Worm (Caenorhabditis elegans) whole organism, mixed stage, embryonic: Measurements from ENCODE around the gene F42A10.9.
A peak's percentile ranks its signal among the peaks of the same experiment; 100 is the strongest.

Experiments
- M03D4.4 ChIP-seq: sonication (generic microtip); optimal IDR thresholded peaks from 2 replicates; lab custom pipeline; 2017; ENCODE audit warnings: mild to moderate bottlenecking, missing genetic modification characterization, missing compliant biosample characterization
- bed-3 ChIP-seq: fragments of 200-800 bp; sonication (Bioruptor generic); optimal IDR thresholded peaks from 3 replicates; lab custom pipeline; 2018; ENCODE audit warnings: mild to moderate bottlenecking, missing genetic modification characterization, moderate library complexity, missing compliant biosample characterization
- blmp-1 ChIP-seq: fragments of 150-350 bp; optimal IDR thresholded peaks from 2 replicates; lab custom pipeline; 2014; ENCODE audit warnings: missing biosample characterization, missing genetic modification characterization
- ceh-39 ChIP-seq: fragments of 150-350 bp; optimal IDR thresholded peaks from 2 replicates; lab custom pipeline; 2014; ENCODE audit warnings: missing biosample characterization, missing genetic modification characterization
- ceh-43 ChIP-seq: fragments of 200-800 bp; sonication (Bioruptor generic); optimal IDR thresholded peaks from 2 replicates; lab custom pipeline; 2018; ENCODE audit warnings: mild to moderate bottlenecking, missing genetic modification characterization, moderate library complexity, missing compliant biosample characterization
- ceh-83 ChIP-seq: fragments of 200-800 bp; sonication (Bioruptor generic); optimal IDR thresholded peaks from 2 replicates; lab custom pipeline; 2018; ENCODE audit warnings: mild to moderate bottlenecking, missing genetic modification characterization, missing compliant biosample characterization
- ces-1 ChIP-seq: fragments of 150-350 bp; optimal IDR thresholded peaks from 2 replicates; lab custom pipeline; 2014; ENCODE audit warnings: missing biosample characterization, missing genetic modification reagents, missing genetic modification characterization
- cnd-1 ChIP-seq: fragments of 200-800 bp; sonication (Bioruptor generic); optimal IDR thresholded peaks from 2 replicates; lab custom pipeline; 2018; ENCODE audit warnings: mild to moderate bottlenecking, missing genetic modification characterization, missing compliant biosample characterization
- elt-1 ChIP-seq: sonication (generic microtip); optimal IDR thresholded peaks from 2 replicates; lab custom pipeline; 2017; ENCODE audit warnings: missing genetic modification characterization, mild to moderate bottlenecking, missing compliant biosample characterization, antibody characterized with exemption, moderate library complexity, borderline replicate concordance; ENCODE audit not compliant: insufficient read depth
- elt-3 ChIP-seq: fragments of 150-350 bp; optimal IDR thresholded peaks from 2 replicates; lab custom pipeline; 2014; ENCODE audit warnings: missing biosample characterization, missing genetic modification characterization
- ham-2 ChIP-seq: fragments of 200-800 bp; sonication (Bioruptor generic); optimal IDR thresholded peaks from 2 replicates; lab custom pipeline; 2018; ENCODE audit warnings: mild to moderate bottlenecking, missing genetic modification characterization, missing compliant biosample characterization
- hlh-1 ChIP-seq: fragments of 150-350 bp; optimal IDR thresholded peaks from 2 replicates; lab custom pipeline; 2014; ENCODE audit warnings: missing biosample characterization, missing genetic modification reagents, missing genetic modification characterization
- lin-13 ChIP-seq: fragments of 150-350 bp; optimal IDR thresholded peaks from 2 replicates; lab custom pipeline; 2014; ENCODE audit warnings: missing biosample characterization, missing genetic modification characterization
- lin-32 ChIP-seq: fragments of 200-800 bp; sonication (Bioruptor generic); optimal IDR thresholded peaks from 2 replicates; lab custom pipeline; 2018; ENCODE audit warnings: mild to moderate bottlenecking, missing genetic modification characterization, missing compliant biosample characterization
- lsy-2 ChIP-seq: fragments of 150-350 bp; optimal IDR thresholded peaks from 2 replicates; lab custom pipeline; 2014; ENCODE audit warnings: missing biosample characterization, missing genetic modification characterization
- mab-5 ChIP-seq: fragments of 150-350 bp; optimal IDR thresholded peaks from 2 replicates; lab custom pipeline; 2014; ENCODE audit warnings: missing biosample characterization, missing genetic modification characterization
- mep-1 ChIP-seq: fragments of 150-350 bp; optimal IDR thresholded peaks from 2 replicates; lab custom pipeline; 2017; ENCODE audit warnings: missing biosample characterization, missing genetic modification reagents, missing genetic modification characterization, inconsistent platforms
- mls-2 ChIP-seq: sonication (generic microtip); optimal IDR thresholded peaks from 2 replicates; lab custom pipeline; 2016; ENCODE audit warnings: mild to moderate bottlenecking, missing genetic modification characterization, moderate library complexity, missing compliant biosample characterization
- nhr-12 ChIP-seq: fragments of 150-350 bp; optimal IDR thresholded peaks from 2 replicates; lab custom pipeline; 2014; ENCODE audit warnings: missing biosample characterization, missing genetic modification characterization
- nhr-2 ChIP-seq: fragments of 150-350 bp; optimal IDR thresholded peaks from 2 replicates; lab custom pipeline; 2014; ENCODE audit warnings: missing biosample characterization, missing genetic modification characterization
- pha-4 ChIP-seq: fragments of 150-350 bp; optimal IDR thresholded peaks from 2 replicates; lab custom pipeline; 2018; ENCODE audit warnings: missing biosample characterization, missing genetic modification reagents, missing genetic modification characterization
- sem-2 ChIP-seq: fragments of 200-800 bp; sonication (Bioruptor generic); optimal IDR thresholded peaks from 2 replicates; lab custom pipeline; 2018; ENCODE audit warnings: mild to moderate bottlenecking, missing genetic modification characterization, missing compliant biosample characterization
- sptf-1 ChIP-seq: sonication (generic microtip); optimal IDR thresholded peaks from 2 replicates; lab custom pipeline; 2017; ENCODE audit warnings: mild to moderate bottlenecking, missing genetic modification characterization, moderate library complexity, missing compliant biosample characterization
- tbx-8 ChIP-seq: fragments of 200-800 bp; sonication (Bioruptor generic); optimal IDR thresholded peaks from 2 replicates; lab custom pipeline; 2018; ENCODE audit warnings: mild to moderate bottlenecking, missing genetic modification characterization, moderate library complexity, missing compliant biosample characterization
- unc-120 ChIP-seq: sonication (generic microtip); optimal IDR thresholded peaks from 2 replicates; lab custom pipeline; 2017; ENCODE audit warnings: missing genetic modification characterization, missing compliant biosample characterization; ENCODE audit not compliant: poor library complexity, severe bottlenecking
- unc-39 ChIP-seq: fragments of 150-350 bp; optimal IDR thresholded peaks from 2 replicates; lab custom pipeline; 2014; ENCODE audit warnings: missing biosample characterization, missing genetic modification characterization
- unc-62 ChIP-seq: fragments of 150-350 bp; optimal IDR thresholded peaks from 2 replicates; lab custom pipeline; 2014; ENCODE audit warnings: missing biosample characterization, missing genetic modification reagents, missing genetic modification characterization
- zip-8 ChIP-seq: fragments of 150-350 bp; optimal IDR thresholded peaks from 2 replicates; lab custom pipeline; 2014; ENCODE audit warnings: missing biosample characterization, missing genetic modification characterization
- ztf-11 ChIP-seq: fragments of 150-350 bp; optimal IDR thresholded peaks from 2 replicates; lab custom pipeline; 2014; ENCODE audit warnings: missing biosample characterization, missing genetic modification characterization

The F42A10.9 gene

DNA sequence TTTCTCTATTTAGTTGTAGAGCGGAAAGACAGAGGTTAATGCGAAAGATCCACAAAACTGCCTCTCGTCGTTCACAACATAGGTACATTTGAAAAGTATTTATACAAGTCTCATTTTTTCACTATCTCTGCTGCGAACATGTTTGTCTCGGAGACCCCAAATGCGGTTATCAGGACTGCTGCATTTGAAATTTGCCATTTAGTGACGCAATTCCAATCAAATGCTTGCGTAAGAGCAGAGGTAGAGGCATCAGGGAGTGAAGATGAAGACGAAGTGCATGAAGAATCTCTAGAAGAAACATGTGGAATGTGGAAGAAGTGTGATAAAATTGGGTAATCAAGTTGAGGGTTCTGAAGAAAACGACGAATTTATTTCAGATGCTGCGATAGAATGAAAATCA is 30.3 kb upstream of the F42A10.9 start:
- TF ChIP-seq elt-1, result no peak
- TF ChIP-seq zip-8, result peak; percentile 92

DNA sequence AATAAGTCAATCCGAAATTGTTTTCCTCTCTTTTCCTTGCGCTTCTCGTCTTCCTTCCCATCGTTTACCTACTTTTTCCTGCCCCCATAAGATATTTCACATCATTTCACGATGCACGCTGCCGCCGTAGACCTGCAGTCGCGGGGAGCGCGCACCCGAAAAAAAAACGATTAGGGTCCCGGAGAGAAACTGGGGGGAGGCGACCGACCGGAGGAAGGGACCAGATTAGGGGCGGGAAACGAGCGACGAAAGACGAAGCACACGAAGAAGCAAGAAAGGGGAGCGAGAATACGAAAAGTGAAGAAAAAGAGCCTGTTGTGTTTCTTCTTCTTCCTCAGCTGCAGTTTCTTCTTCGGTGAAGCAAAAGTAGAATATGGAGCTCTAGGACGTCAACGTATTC is 29.2 kb upstream of the F42A10.9 start:
- TF ChIP-seq ces-1 (GFP tag; lab: Kevin White, UChicago) (peak; percentile 31), ceh-43 (GFP tag; lab: Kevin White, UChicago) (no peak)
- TF ChIP-seq, all 35 proteins: peak for 1

ce11 chrIII:6136178-6136577 is 28.2 kb upstream of the F42A10.9 start, which contains the start of gene mvk-1:
TSS of gene mvk-1 (minus strand) at chrIII:6136278.
- TF ChIP-seq nhr-12 (tag; lab: Kevin White, UChicago) (no peak), ham-2 (no peak), elt-3 (tag; lab: Kevin White, UChicago) (no peak), M03D4.4 (tag; lab: Kevin White, UChicago) (no peak), nhr-2 (tag; lab: Kevin White, UChicago) (no peak), lsy-2 (tag; lab: Kevin White, UChicago) (no peak)

DNA sequence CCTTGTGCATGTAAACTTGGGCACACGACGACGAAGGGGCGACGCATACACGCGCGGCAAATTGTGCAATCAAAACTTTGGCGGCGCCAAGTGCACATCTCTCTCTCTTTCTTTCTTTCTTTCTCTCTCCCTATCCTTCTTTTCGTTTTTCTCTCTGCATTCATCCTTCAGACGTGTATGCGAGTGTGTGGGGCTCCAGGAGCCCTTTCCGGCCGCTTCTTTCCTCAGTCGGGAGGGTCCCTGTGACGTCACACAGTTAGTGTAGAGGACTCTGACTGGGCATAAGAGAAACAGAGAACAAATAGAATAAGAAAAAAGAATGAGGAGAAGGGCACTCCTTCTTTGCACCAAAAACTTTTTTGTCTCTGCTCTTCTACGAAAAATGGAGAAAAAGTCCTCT is 26.9 kb upstream of the F42A10.9 start:
- TF ChIP-seq lsy-2 (tag; lab: Kevin White, UChicago) (no peak), unc-120 (peak; percentile 80), mep-1 (tag; lab: Kevin White, UChicago) (peak; percentile 1), ces-1 (GFP tag; lab: Kevin White, UChicago) (peak; percentile 72), cnd-1 (tag; lab: Kevin White, UChicago) (no peak), lin-13 (tag; lab: Kevin White, UChicago) (no peak), ztf-11 (tag; lab: Kevin White, UChicago) (no peak), bed-3 (GFP tag; lab: Kevin White, UChicago) (no peak), nhr-12 (tag; lab: Kevin White, UChicago) (no peak), ceh-39 (tag; lab: Kevin White, UChicago) (no peak), elt-3 (tag; lab: Kevin White, UChicago) (no peak), M03D4.4 (tag; lab: Kevin White, UChicago) (no peak)

- TF ChIP-seq ces-1 (GFP tag; lab: Kevin White, UChicago), result peak; percentile 21
- peak; percentile 72 for TF ChIP-seq hlh-1 (tag; lab: Kevin White, UChicago)
- TF ChIP-seq mls-2 (tag; lab: Kevin White, UChicago), result peak; percentile 4
- TF ChIP-seq unc-62, result peak; percentile 86
- peak; percentile 43 for TF ChIP-seq M03D4.4 (tag; lab: Kevin White, UChicago)
- peak; percentile 91 for TF ChIP-seq unc-120
- TF ChIP-seq tbx-8 (GFP tag; lab: Kevin White, UChicago), result no peak
- peak; percentile 15 for TF ChIP-seq cnd-1 (tag; lab: Kevin White, UChicago)
- TF ChIP-seq sptf-1 (tag; lab: Kevin White, UChicago), result peak; percentile 2
- no peak for TF ChIP-seq pha-4 (tag; lab: Kevin White, UChicago)
These were observed 25.9 kb upstream of the F42A10.9 start for ce11 chrIII:6138457-6138856.

- TF ChIP-seq ceh-83 (GFP tag; lab: Kevin White, UChicago) (no peak), ceh-39 (tag; lab: Kevin White, UChicago) (no peak), M03D4.4 (tag; lab: Kevin White, UChicago) (no peak), unc-39 (no peak), lin-32 (GFP tag; lab: Kevin White, UChicago) (no peak), pha-4 (tag; lab: Kevin White, UChicago) (no peak), sem-2 (GFP tag; lab: Kevin White, UChicago) (no peak)
These were observed 25.0 kb upstream of the F42A10.9 start for ce11 chrIII:6139328-6139727.

- TF ChIP-seq ces-1 (GFP tag; lab: Kevin White, UChicago) (peak; percentile 30), unc-120 (peak; percentile 12), blmp-1 (tag; lab: Kevin White, UChicago) (no peak), mab-5 (tag; lab: Kevin White, UChicago) (no peak)
These were observed 24.3 kb upstream of the F42A10.9 start for ce11 chrIII:6139932-6140612.
